Fruit fly (Drosophila melanogaster) whole organism, prepupa: ENCODE results near the gene Snoo.

Experiments
- CG4318 ChIP-seq: fragments of 200-800 bp; sonication (Bioruptor generic); optimal IDR thresholded peaks from 3 replicates; lab custom pipeline; 2017; ENCODE audit warnings: missing biosample characterization, mild to moderate bottlenecking, missing genetic modification characterization
- CG6854 ChIP-seq: fragments of 200-800 bp; sonication (Bioruptor generic); optimal IDR thresholded peaks from 2 replicates; lab custom pipeline; 2017; ENCODE audit warnings: missing biosample characterization, mild to moderate bottlenecking, missing genetic modification characterization
- CG7368 ChIP-seq: fragments of 200-800 bp; sonication (Bioruptor generic); optimal IDR thresholded peaks from 3 replicates; lab custom pipeline; 2016; ENCODE audit warnings: missing biosample characterization, missing genetic modification characterization
- Ets21C ChIP-seq: fragments of 200-800 bp; sonication (Bioruptor generic); optimal IDR thresholded peaks from 3 replicates; lab custom pipeline; 2016; ENCODE audit warnings: missing biosample characterization, missing genetic modification characterization
- dac ChIP-seq: fragments of 200-800 bp; sonication (Bioruptor generic); optimal IDR thresholded peaks from 2 replicates; lab custom pipeline; 2017; ENCODE audit warnings: missing biosample characterization, mild to moderate bottlenecking, missing genetic modification characterization
- fd59A ChIP-seq: fragments of 200-800 bp; sonication (Bioruptor generic); optimal IDR thresholded peaks from 2 replicates; lab custom pipeline; 2017; ENCODE audit warnings: missing biosample characterization, mild to moderate bottlenecking, missing genetic modification characterization, missing genetic modification reagents

- peak; percentile 79 for TF ChIP-seq fd59A (GFP tag; lab: Kevin White, UChicago)
- TF ChIP-seq CG4318 (GFP tag; lab: Kevin White, UChicago) = peak; percentile 92
- TF ChIP-seq CG6854 (GFP tag; lab: Kevin White, UChicago) = peak; percentile 50
- peak; percentile 79 for TF ChIP-seq CG7368
- TF ChIP-seq dac (GFP tag; lab: Kevin White, UChicago) = peak; percentile 86
- peak; percentile 75 for TF ChIP-seq Ets21C
Observed at dm6 chr2L:8001694-8002627, 18.0 kb upstream of the Snoo start.
